Fruit fly (Drosophila melanogaster) whole organism, embryonic: ENCODE measurements around the gene qm.

Experiments used
- Bgb ChIP-seq: fragments of 200-800 bp; sonication (Bioruptor generic); IDR thresholded peaks from 2 replicates; pipeline ENCODE4 v1.3.6; 2022; ENCODE audit warnings: missing biosample characterization, missing genetic modification characterization; ENCODE audit not compliant: partially characterized antibody
- CG12236 ChIP-seq: fragments of 200-800 bp; sonication (Bioruptor generic); optimal IDR thresholded peaks from 2 replicates; lab custom pipeline; 2016; ENCODE audit warnings: missing biosample characterization, missing genetic modification characterization
- CG1603 ChIP-seq: fragments of 200-800 bp; sonication (Bioruptor generic); optimal IDR thresholded peaks from 2 replicates; lab custom pipeline; 2019; ENCODE audit warnings: missing biosample characterization, mild to moderate bottlenecking, missing genetic modification characterization, moderate library complexity
- CG17328 ChIP-seq: fragments of 200-800 bp; sonication (Bioruptor generic); IDR thresholded peaks from 2 replicates; pipeline ENCODE4 v1.3.6; 2022; ENCODE audit warnings: missing biosample characterization, missing genetic modification characterization
- CG17385 ChIP-seq: fragments of 200-800 bp; sonication (Bioruptor generic); optimal IDR thresholded peaks from 3 replicates; lab custom pipeline; 2018; ENCODE audit warnings: missing biosample characterization, mild to moderate bottlenecking, missing genetic modification characterization
- CG17829 ChIP-seq: fragments of 200-800 bp; optimal IDR thresholded peaks from 2 replicates; lab custom pipeline; 2019; ENCODE audit warnings: missing biosample characterization, mild to moderate bottlenecking, missing genetic modification characterization, moderate library complexity
- CG17912 ChIP-seq: fragments of 200-800 bp; sonication (Bioruptor generic); optimal IDR thresholded peaks from 2 replicates; lab custom pipeline; 2018; ENCODE audit warnings: missing biosample characterization, mild to moderate bottlenecking, missing genetic modification characterization
- CG31365 ChIP-seq: fragments of 200-800 bp; sonication (Bioruptor generic); optimal IDR thresholded peaks from 2 replicates; lab custom pipeline; 2018; ENCODE audit warnings: missing biosample characterization, mild to moderate bottlenecking, missing genetic modification characterization
- CG32772 ChIP-seq: fragments of 200-800 bp; sonication (Bioruptor generic); IDR thresholded peaks from 2 replicates; pipeline ENCODE4 v1.3.6; 2022; ENCODE audit warnings: missing biosample characterization, missing genetic modification characterization
- CG34224 ChIP-seq: fragments of 200-800 bp; sonication (Bioruptor generic); IDR thresholded peaks from 3 replicates; pipeline ENCODE4 v1.3.6; 2022; ENCODE audit warnings: missing biosample characterization, missing genetic modification characterization; ENCODE audit not compliant: partially characterized antibody
- CG4424 ChIP-seq: fragments of 200-800 bp; sonication (Bioruptor generic); optimal IDR thresholded peaks from 3 replicates; lab custom pipeline; 2016; ENCODE audit warnings: missing biosample characterization, missing genetic modification characterization
- CG4854 ChIP-seq: fragments of 200-800 bp; sonication (Bioruptor generic); optimal IDR thresholded peaks from 2 replicates; lab custom pipeline; 2016; ENCODE audit warnings: missing biosample characterization, missing genetic modification characterization, inconsistent platforms
- CG6765 ChIP-seq: fragments of 200-800 bp; sonication (Bioruptor generic); optimal IDR thresholded peaks from 3 replicates; lab custom pipeline; 2017; ENCODE audit warnings: missing biosample characterization, mild to moderate bottlenecking, missing genetic modification characterization
- CG7556 ChIP-seq: fragments of 200-800 bp; sonication (Bioruptor generic); optimal IDR thresholded peaks from 2 replicates; lab custom pipeline; 2017; ENCODE audit warnings: missing biosample characterization, mild to moderate bottlenecking, missing genetic modification characterization
- CG9437 ChIP-seq: fragments of 200-800 bp; sonication (Bioruptor generic); optimal IDR thresholded peaks from 2 replicates; lab custom pipeline; 2018; ENCODE audit warnings: missing biosample characterization, mild to moderate bottlenecking, missing genetic modification characterization
- Camta ChIP-seq: fragments of 200-800 bp; sonication (Bioruptor generic); optimal IDR thresholded peaks from 2 replicates; lab custom pipeline; 2016; ENCODE audit warnings: missing biosample characterization, missing genetic modification characterization
- E2f2 ChIP-seq: fragments of 200-800 bp; sonication (Bioruptor generic); IDR thresholded peaks from 2 replicates; pipeline ENCODE4 v1.3.6; 2022; ENCODE audit warnings: missing biosample characterization, missing genetic modification characterization
- Elba2 ChIP-seq: fragments of 200-800 bp; sonication (Bioruptor generic); optimal IDR thresholded peaks from 3 replicates; lab custom pipeline; 2016; ENCODE audit warnings: missing biosample characterization, missing genetic modification characterization
- HLH4C ChIP-seq: fragments of 200-800 bp; sonication (Bioruptor generic); IDR thresholded peaks from 3 replicates; pipeline ENCODE4 v1.3.6; 2022; ENCODE audit warnings: missing biosample characterization, missing genetic modification characterization; ENCODE audit not compliant: partially characterized antibody
- HmgD ChIP-seq: fragments of 200-800 bp; sonication (Bioruptor generic); optimal IDR thresholded peaks from 3 replicates; lab custom pipeline; 2016; ENCODE audit warnings: missing biosample characterization, missing genetic modification characterization
- Lhr ChIP-seq: fragments of 200-800 bp; sonication (Bioruptor generic); optimal IDR thresholded peaks from 3 replicates; lab custom pipeline; 2017; ENCODE audit warnings: mild to moderate bottlenecking, missing biosample characterization, missing genetic modification reagents, missing genetic modification characterization
- NC2α ChIP-seq: fragments of 200-800 bp; sonication (Bioruptor generic); optimal IDR thresholded peaks from 2 replicates; lab custom pipeline; 2016; ENCODE audit warnings: missing biosample characterization, missing genetic modification characterization
- Neu2 ChIP-seq: fragments of 200-800 bp; sonication (Bioruptor generic); optimal IDR thresholded peaks from 3 replicates; lab custom pipeline; 2016; ENCODE audit warnings: missing biosample characterization, missing genetic modification characterization, borderline replicate concordance
- Optix ChIP-seq: fragments of 200-800 bp; sonication (Bioruptor generic); IDR thresholded peaks from 3 replicates; pipeline ENCODE4 v1.3.6; 2022; ENCODE audit warnings: missing biosample characterization, missing genetic modification characterization
- PHDP ChIP-seq: fragments of 200-800 bp; sonication (Bioruptor generic); optimal IDR thresholded peaks from 3 replicates; lab custom pipeline; 2018; ENCODE audit warnings: missing biosample characterization, mild to moderate bottlenecking, missing genetic modification characterization, moderate library complexity
- Sox100B ChIP-seq: fragments of 200-800 bp; sonication (Bioruptor generic); optimal IDR thresholded peaks from 3 replicates; lab custom pipeline; 2018; ENCODE audit warnings: missing biosample characterization, mild to moderate bottlenecking, missing genetic modification characterization
- Sox102F ChIP-seq: fragments of 200-800 bp; sonication (Bioruptor generic); optimal IDR thresholded peaks from 2 replicates; lab custom pipeline; 2018; ENCODE audit warnings: missing biosample characterization, mild to moderate bottlenecking, missing genetic modification characterization, moderate library complexity
- Tbp ChIP-seq: fragments of >200 bp; optimal IDR thresholded peaks from 2 replicates; lab custom pipeline; 2018; ENCODE audit warnings: missing biosample characterization, missing genetic modification characterization
- Trl ChIP-seq, 3 experiments: fragments of >200 bp in 2 of 3; fragments of 200-800 bp in 1 of 3; sonication (Bioruptor generic) in 1 of 3; optimal IDR thresholded peaks; 2 replicates in 1 of 3; 3 replicates in 2 of 3; lab custom pipeline; 2016 to 2017; ENCODE audit warnings: missing biosample characterization in 1 of 3, missing genetic modification characterization in 1 of 3
- ap ChIP-seq: fragments of 200-800 bp; sonication (Bioruptor generic); IDR thresholded peaks from 2 replicates; pipeline ENCODE4 v1.3.6; 2022; ENCODE audit warnings: missing biosample characterization, missing genetic modification characterization
- ara ChIP-seq: fragments of 200-800 bp; sonication (Bioruptor generic); IDR thresholded peaks from 2 replicates; pipeline ENCODE4 v1.3.6; 2022; ENCODE audit warnings: missing biosample characterization, missing genetic modification characterization
- cg ChIP-seq: fragments of 200-800 bp; sonication (Bioruptor generic); optimal IDR thresholded peaks from 3 replicates; lab custom pipeline; 2019; ENCODE audit warnings: missing biosample characterization, mild to moderate bottlenecking, missing genetic modification characterization, moderate library complexity
- crol ChIP-seq: fragments of 200-800 bp; sonication (Bioruptor generic); IDR thresholded peaks from 2 replicates; pipeline ENCODE4 v1.3.6; 2022; ENCODE audit warnings: missing biosample characterization, missing genetic modification characterization
- dati ChIP-seq: fragments of 200-800 bp; sonication (Bioruptor generic); IDR thresholded peaks from 2 replicates; pipeline ENCODE4 v1.3.6; 2022; ENCODE audit warnings: missing biosample characterization, missing genetic modification characterization
- dmrt11E ChIP-seq: fragments of 200-800 bp; sonication (Bioruptor generic); optimal IDR thresholded peaks from 3 replicates; lab custom pipeline; 2018; ENCODE audit warnings: missing biosample characterization, mild to moderate bottlenecking, missing genetic modification characterization, moderate library complexity
- ftz-f1 ChIP-seq: fragments of 200-800 bp; sonication (Bioruptor generic); optimal IDR thresholded peaks from 2 replicates; lab custom pipeline; 2016; ENCODE audit warnings: missing biosample characterization, missing genetic modification characterization
- ham ChIP-seq: fragments of 200-800 bp; sonication (Bioruptor generic); IDR thresholded peaks from 2 replicates; pipeline ENCODE4 v1.3.6; 2022; ENCODE audit warnings: missing biosample characterization, missing genetic modification characterization
- jigr1 ChIP-seq: fragments of 200-800 bp; sonication (Bioruptor generic); IDR thresholded peaks from 3 replicates; pipeline ENCODE4 v1.3.6; 2022; ENCODE audit warnings: missing biosample characterization, missing genetic modification characterization
- jumu ChIP-seq: fragments of 200-800 bp; sonication (Bioruptor generic); optimal IDR thresholded peaks from 3 replicates; lab custom pipeline; 2016; ENCODE audit warnings: missing biosample characterization, missing genetic modification characterization
- lilli ChIP-seq: fragments of 200-800 bp; sonication (Bioruptor generic); optimal IDR thresholded peaks from 3 replicates; lab custom pipeline; 2016; ENCODE audit warnings: missing biosample characterization, missing genetic modification characterization
- mirr ChIP-seq: fragments of 200-800 bp; sonication (Bioruptor generic); optimal IDR thresholded peaks from 3 replicates; lab custom pipeline; 2018; ENCODE audit warnings: missing biosample characterization, mild to moderate bottlenecking, missing genetic modification characterization
- oc ChIP-seq: fragments of 200-800 bp; sonication (Bioruptor generic); optimal IDR thresholded peaks from 2 replicates; lab custom pipeline; 2018; ENCODE audit warnings: missing biosample characterization, mild to moderate bottlenecking, missing genetic modification characterization, moderate library complexity
- org-1 ChIP-seq: fragments of 200-800 bp; sonication (Bioruptor generic); optimal IDR thresholded peaks from 2 replicates; lab custom pipeline; 2017; ENCODE audit warnings: missing biosample characterization, missing genetic modification characterization
- peb ChIP-seq: fragments of 200-800 bp; sonication (Bioruptor generic); IDR thresholded peaks from 2 replicates; pipeline ENCODE4 v1.3.6; 2022; ENCODE audit warnings: missing biosample characterization, missing genetic modification characterization
- pum ChIP-seq: fragments of 200-800 bp; sonication (Bioruptor generic); optimal IDR thresholded peaks from 2 replicates; lab custom pipeline; 2016; ENCODE audit warnings: missing biosample characterization, missing genetic modification characterization
- sens ChIP-seq: fragments of 200-800 bp; sonication (Bioruptor generic); peaks from one replicate; lab custom pipeline; 2016; ENCODE audit warnings: missing biosample characterization, missing genetic modification characterization
- slbo ChIP-seq: fragments of 200-800 bp; sonication (Bioruptor generic); IDR thresholded peaks from 2 replicates; pipeline ENCODE4 v1.3.6; 2022; ENCODE audit warnings: missing biosample characterization, missing genetic modification characterization
- tin ChIP-seq: fragments of 200-800 bp; sonication (Bioruptor generic); optimal IDR thresholded peaks from 3 replicates; lab custom pipeline; 2016; ENCODE audit warnings: missing biosample characterization, missing genetic modification characterization
- tup ChIP-seq: fragments of 200-800 bp; sonication (Bioruptor generic); optimal IDR thresholded peaks from 2 replicates; lab custom pipeline; 2016; ENCODE audit warnings: missing biosample characterization, mild to moderate bottlenecking, missing genetic modification characterization, moderate library complexity
- twi ChIP-seq: fragments of 200-800 bp; optimal IDR thresholded peaks from 2 replicates; lab custom pipeline; 2019; ENCODE audit warnings: missing biosample characterization, mild to moderate bottlenecking, missing genetic modification characterization, moderate library complexity
- vnd ChIP-seq: fragments of 200-800 bp; sonication (Bioruptor generic); IDR thresholded peaks from 3 replicates; pipeline ENCODE4 v1.3.6; 2022; ENCODE audit warnings: missing biosample characterization, missing genetic modification characterization; ENCODE audit not compliant: partially characterized antibody

The qm gene

dm6 chr3L:7323348-7323747 lies 24.8 kb upstream of the qm start, which contains the start of the genes RhoGEF4 and Rint1 (continued):
- TF ChIP-seq tin (GFP tag; lab: Kevin White, UChicago) (peak; percentile 80), ftz-f1 (no peak), org-1 (GFP tag; lab: Kevin White, UChicago) (no peak), crol (GFP tag; lab: Robert Waterston, UW) (no peak), Trl (optimal IDR thresholded peaks at IDR 0.05; lab: Kevin White, UChicago) (no peak), Trl (GFP tag; optimal IDR thresholded peaks at IDR 0.05; lab: Kevin White, UChicago) (peak; percentile 21), CG17912 (GFP tag; lab: Kevin White, UChicago) (no peak), sens (peak; percentile 87), dati (no peak), ara (GFP tag; lab: Robert Waterston, UW) (peak; percentile 73), CG7556 (GFP tag; lab: Kevin White, UChicago) (peak; percentile 56), mirr (no peak), CG17829 (peak; percentile 82), slbo (peak; percentile 92), ap (GFP tag; lab: Robert Waterston, UW) (peak; percentile 34; the same call in 1 of the 2 replicates), CG9437 (GFP tag; lab: Kevin White, UChicago) (peak; percentile 27), pum (GFP tag; lab: Kevin White, UChicago) (peak; percentile 52), CG17385 (GFP tag; lab: Kevin White, UChicago) (no peak), CG12236 (GFP tag; lab: Kevin White, UChicago) (no peak), lilli (GFP tag; lab: Kevin White, UChicago) (peak; percentile 82), E2f2 (GFP tag; lab: Robert Waterston, UW) (peak; percentile 97), CG1603 (tag; lab: Kevin White, UChicago) (no peak), CG6765 (no peak), CG34224 (GFP tag; lab: Robert Waterston, UW) (no peak), PHDP (tag; lab: Kevin White, UChicago) (peak; percentile 64), CG4424 (GFP tag; lab: Kevin White, UChicago) (peak; percentile 61), dmrt11E (tag; lab: Kevin White, UChicago) (peak; percentile 71), CG32772 (GFP tag; lab: Robert Waterston, UW) (peak; percentile 73), Optix (GFP tag; lab: Robert Waterston, UW) (peak; percentile 73; the same call in 2 of the 3 replicates), ham (GFP tag; lab: Robert Waterston, UW) (peak; percentile 72; the same call in 1 of the 2 replicates), CG4854 (GFP tag; lab: Kevin White, UChicago) (peak; percentile 40), NC2α (GFP tag; lab: Kevin White, UChicago) (peak; percentile 2), oc (tag; lab: Kevin White, UChicago) (no peak), Neu2 (GFP tag; lab: Kevin White, UChicago) (no peak), Sox100B (GFP tag; lab: Kevin White, UChicago) (no peak), Elba2 (GFP tag; lab: Kevin White, UChicago) (peak; percentile 70), vnd (GFP tag; lab: Robert Waterston, UW) (no peak), Bgb (GFP tag; lab: Robert Waterston, UW) (no peak), HLH4C (GFP tag; lab: Robert Waterston, UW) (no peak), tup (GFP tag; lab: Kevin White, UChicago) (peak; percentile 60), jigr1 (GFP tag; lab: Robert Waterston, UW) (peak; percentile 62; the same call in 2 of the 3 replicates), CG17328 (GFP tag; lab: Robert Waterston, UW) (peak; percentile 63), HmgD (GFP tag; lab: Kevin White, UChicago) (no peak), twi (tag; lab: Kevin White, UChicago) (no peak), Tbp (GFP tag; lab: Kevin White, UChicago) (no peak), cg (no peak), peb (GFP tag; lab: Robert Waterston, UW) (peak; percentile 64), Lhr (GFP tag; lab: Kevin White, UChicago) (peak; percentile 68), jumu (GFP tag; lab: Kevin White, UChicago) (peak; percentile 57), Camta (GFP tag; lab: Kevin White, UChicago) (peak; percentile 19), Sox102F (GFP tag; lab: Kevin White, UChicago) (peak; percentile 72), CG31365 (no peak)
